Fruit fly (Drosophila melanogaster) whole organism, embryonic: Measurements from ENCODE around the gene CG8892.

ENCODE experiments used
- CG11723 ChIP-seq: fragments of 200-800 bp; sonication (Bioruptor generic); optimal IDR thresholded peaks from 2 replicates; lab custom pipeline; 2017; ENCODE audit warnings: missing biosample characterization, mild to moderate bottlenecking, missing genetic modification characterization
- CG17829 ChIP-seq: fragments of 200-800 bp; optimal IDR thresholded peaks from 2 replicates; lab custom pipeline; 2019; ENCODE audit warnings: missing biosample characterization, mild to moderate bottlenecking, missing genetic modification characterization, moderate library complexity
- CG3163 ChIP-seq: fragments of 200-800 bp; sonication (Bioruptor generic); optimal IDR thresholded peaks from 3 replicates; lab custom pipeline; 2016; ENCODE audit warnings: missing biosample characterization, missing genetic modification characterization
- CG4282 ChIP-seq: fragments of 200-800 bp; sonication (Bioruptor generic); optimal IDR thresholded peaks from 2 replicates; lab custom pipeline; 2016; ENCODE audit warnings: missing biosample characterization, missing genetic modification characterization
- CG9437 ChIP-seq: fragments of 200-800 bp; sonication (Bioruptor generic); optimal IDR thresholded peaks from 2 replicates; lab custom pipeline; 2018; ENCODE audit warnings: missing biosample characterization, mild to moderate bottlenecking, missing genetic modification characterization
- Drgx ChIP-seq: fragments of 200-800 bp; sonication (Bioruptor generic); IDR thresholded peaks from 2 replicates; pipeline ENCODE4 v1.3.6; 2022; ENCODE audit warnings: missing biosample characterization, missing genetic modification characterization
- Hr3 ChIP-seq: fragments of 200-800 bp; sonication (Bioruptor generic); optimal IDR thresholded peaks from 3 replicates; lab custom pipeline; 2016; ENCODE audit warnings: missing biosample characterization, missing genetic modification characterization
- Sin3A ChIP-seq: fragments of >200 bp; optimal IDR thresholded peaks from 2 replicates; lab custom pipeline; 2018
- gt ChIP-seq: fragments of 200-800 bp; sonication (Bioruptor generic); IDR thresholded peaks from 2 replicates; pipeline ENCODE4 v1.3.6; 2022; ENCODE audit warnings: missing biosample characterization, missing genetic modification characterization
- vnd ChIP-seq: fragments of 200-800 bp; sonication (Bioruptor generic); IDR thresholded peaks from 3 replicates; pipeline ENCODE4 v1.3.6; 2022; ENCODE audit warnings: missing biosample characterization, missing genetic modification characterization; ENCODE audit not compliant: partially characterized antibody

DNA sequence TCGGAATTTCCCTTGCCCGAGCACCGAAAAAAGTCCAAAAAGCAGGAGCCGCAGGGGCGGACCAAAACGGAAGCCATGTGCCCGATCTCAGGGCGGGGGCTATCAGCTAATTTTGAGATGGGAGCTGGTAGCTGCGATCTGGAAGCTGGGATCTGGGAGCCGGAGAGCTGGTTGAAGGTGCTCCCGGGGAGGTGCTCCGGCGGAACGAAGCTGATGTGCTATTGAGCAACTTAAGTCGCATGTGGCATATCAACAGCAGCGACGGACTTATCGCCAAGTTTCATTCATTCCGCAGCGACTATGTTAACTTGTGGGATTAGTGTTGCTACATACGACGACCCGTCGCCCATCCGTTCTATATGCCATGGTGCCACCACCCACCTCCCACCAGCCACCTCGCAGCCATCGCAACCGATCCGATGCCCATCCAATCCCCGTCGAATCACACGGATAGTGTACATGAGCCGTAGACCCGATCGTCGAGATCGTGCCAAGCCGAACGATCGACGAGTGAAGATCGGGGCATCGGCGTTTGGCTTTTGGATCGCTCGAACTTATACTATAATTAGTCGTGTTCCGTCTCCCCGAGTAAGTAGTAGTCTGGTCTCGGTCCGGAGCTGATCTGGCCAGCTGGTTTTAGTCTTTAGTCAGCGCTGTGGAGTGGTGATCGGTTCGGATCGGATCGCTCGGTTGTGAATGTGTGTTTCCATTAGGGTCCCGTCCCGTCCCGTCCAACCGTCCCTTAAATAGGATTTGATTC is 47.8 kb upstream of the CG8892 start, which contains the start of gene Col4a1:
- TF ChIP-seq CG9437 (GFP tag; lab: Kevin White, UChicago): no peak
- no peak for TF ChIP-seq CG3163 (GFP tag; lab: Kevin White, UChicago)
- no peak for TF ChIP-seq gt (GFP tag; lab: Robert Waterston, UW)
- TF ChIP-seq Hr3: no peak
- TF ChIP-seq CG11723 (GFP tag; lab: Kevin White, UChicago): no peak
- no peak for TF ChIP-seq vnd
- no peak for TF ChIP-seq CG17829 (tag; lab: Kevin White, UChicago)
- no peak for TF ChIP-seq Drgx
- no peak for TF ChIP-seq Sin3A (lab: Kevin White, UChicago)
- no peak for TF ChIP-seq CG4282 (GFP tag; lab: Kevin White, UChicago)
